Worm (Caenorhabditis elegans): ENCODE results near the gene Y57G11C.22.

Gene Y57G11C.22

ce11 chrIV:14828218-14828617 is 8.8 kb upstream of the Y57G11C.22 start:
- TF ChIP-seq ceh-30 (tag; optimal IDR thresholded peaks at IDR 0.05) (no peak), unc-42 (tag; optimal IDR thresholded peaks at IDR 0.05) (no peak), madf-2 (tag; optimal IDR thresholded peaks at IDR 0.05) (no peak), nfya-1 (tag; optimal IDR thresholded peaks at IDR 0.05) (no peak), hlh-6 (tag; optimal IDR thresholded peaks at IDR 0.05) (no peak), eyg-1 (tag; optimal IDR thresholded peaks at IDR 0.05) (no peak), pqm-1 (tag; optimal IDR thresholded peaks at IDR 0.05) (no peak), ama-1 (optimal IDR thresholded peaks at IDR 0.05) (no peak), che-1 (tag; optimal IDR thresholded peaks at IDR 0.05) (no peak)

- TF ChIP-seq ama-1 (optimal IDR thresholded peaks at IDR 0.05): no peak
- no peak for TF ChIP-seq madf-2 (tag; optimal IDR thresholded peaks at IDR 0.05)
- TF ChIP-seq ref-2 (tag; optimal IDR thresholded peaks at IDR 0.05): no peak
- TF ChIP-seq eyg-1 (tag; optimal IDR thresholded peaks at IDR 0.05): no peak
- TF ChIP-seq ets-4 (tag; optimal IDR thresholded peaks at IDR 0.05): no peak
- TF ChIP-seq nhr-232 (tag; optimal IDR thresholded peaks at IDR 0.05): no peak
- TF ChIP-seq pqm-1 (tag; optimal IDR thresholded peaks at IDR 0.05): no peak
- no peak for TF ChIP-seq tbx-7 (tag; optimal IDR thresholded peaks at IDR 0.05)
- TF ChIP-seq ztf-16 (tag; optimal IDR thresholded peaks at IDR 0.05): no peak
- TF ChIP-seq C08G9.2 (tag; optimal IDR thresholded peaks at IDR 0.05): no peak
- TF ChIP-seq hlh-8 (tag; optimal IDR thresholded peaks at IDR 0.05): no peak
- TF ChIP-seq pag-3 (tag; optimal IDR thresholded peaks at IDR 0.05; ENCODE audit: borderline replicate concordance): no peak
- no peak for TF ChIP-seq fkh-10 (GFP tag; optimal IDR thresholded peaks at IDR 0.05)
- TF ChIP-seq C38D4.7 (GFP tag; optimal IDR thresholded peaks at IDR 0.05): no peak
- no peak for TF ChIP-seq pha-2 (tag; optimal IDR thresholded peaks at IDR 0.05)
- no peak for TF ChIP-seq ceh-2 (tag; optimal IDR thresholded peaks at IDR 0.05)
- TF ChIP-seq sox-2 (GFP tag; IDR thresholded peaks at IDR 0.05): no peak
These were observed 8.0 kb upstream of the Y57G11C.22 start, which contains the start of gene hhat-2 for ce11 chrIV:14829026-14829425. Gene hhat-2 (minus strand): TSS chrIV:14829126.

- TF ChIP-seq ttx-3 (tag; optimal IDR thresholded peaks at IDR 0.05): no peak
- no peak for TF ChIP-seq fkh-10 (GFP tag; optimal IDR thresholded peaks at IDR 0.05)
- no peak for TF ChIP-seq ceh-9 (tag; optimal IDR thresholded peaks at IDR 0.05)
- TF ChIP-seq che-1 (tag; optimal IDR thresholded peaks at IDR 0.05): no peak
- no peak for TF ChIP-seq ceh-18 (tag; optimal IDR thresholded peaks at IDR 0.05)
- no peak for TF ChIP-seq F13H6.1 (tag; optimal IDR thresholded peaks at IDR 0.05)
- peak; percentile 13 for TF ChIP-seq nfya-1 (tag; optimal IDR thresholded peaks at IDR 0.05)
- peak; percentile 21 for TF ChIP-seq ceh-31 (tag; optimal IDR thresholded peaks at IDR 0.05)
- TF ChIP-seq pros-1 (tag; optimal IDR thresholded peaks at IDR 0.05): no peak
- no peak for TF ChIP-seq pha-4 (tag; optimal IDR thresholded peaks at IDR 0.05)
- TF ChIP-seq pax-1 (tag; optimal IDR thresholded peaks at IDR 0.05): peak; percentile 70
- no peak for TF ChIP-seq ztf-16 (tag; optimal IDR thresholded peaks at IDR 0.05)
- TF ChIP-seq pqm-1 (tag; optimal IDR thresholded peaks at IDR 0.05): no peak
- TF ChIP-seq syd-9 (tag; optimal IDR thresholded peaks at IDR 0.05): no peak
- TF ChIP-seq sdc-2 (tag; optimal IDR thresholded peaks at IDR 0.05): no peak
- no peak for TF ChIP-seq pat-9 (tag; optimal IDR thresholded peaks at IDR 0.05)
These were observed 3.5 kb upstream of the Y57G11C.22 start for ce11 chrIV:14833537-14833936.

- TF ChIP-seq lim-6 (tag; optimal IDR thresholded peaks at IDR 0.05) (no peak), pat-9 (tag; optimal IDR thresholded peaks at IDR 0.05) (peak; percentile 79), ztf-16 (tag; optimal IDR thresholded peaks at IDR 0.05) (peak; percentile 66), unc-86 (tag; optimal IDR thresholded peaks at IDR 0.05) (peak; percentile 69), ceh-18 (tag; optimal IDR thresholded peaks at IDR 0.05) (peak; percentile 50), madf-2 (tag; optimal IDR thresholded peaks at IDR 0.05) (peak; percentile 30), pax-1 (tag; optimal IDR thresholded peaks at IDR 0.05) (no peak), ceh-9 (tag; optimal IDR thresholded peaks at IDR 0.05) (no peak), mec-3 (tag; optimal IDR thresholded peaks at IDR 0.05; ENCODE audit: borderline replicate concordance) (no peak), ceh-19 (GFP tag; optimal IDR thresholded peaks at IDR 0.05) (peak; percentile 78), ttx-3 (tag; optimal IDR thresholded peaks at IDR 0.05) (peak; percentile 56), pros-1 (tag; optimal IDR thresholded peaks at IDR 0.05) (no peak), nfya-1 (tag; optimal IDR thresholded peaks at IDR 0.05) (peak; percentile 34), zip-5 (tag; optimal IDR thresholded peaks at IDR 0.05) (peak; percentile 40), ceh-31 (tag; optimal IDR thresholded peaks at IDR 0.05) (peak; percentile 62), dmd-4 (tag; optimal IDR thresholded peaks at IDR 0.05; ENCODE audit: borderline replicate concordance) (no peak), ref-2 (tag; optimal IDR thresholded peaks at IDR 0.05) (peak; percentile 67), T23F11.4 (GFP tag; optimal IDR thresholded peaks at IDR 0.05) (peak; percentile 68), pha-4 (tag; optimal IDR thresholded peaks at IDR 0.05) (no peak), hlh-8 (tag; optimal IDR thresholded peaks at IDR 0.05) (peak; percentile 65), odd-2 (tag; optimal IDR thresholded peaks at IDR 0.05) (no peak), sox-4 (tag; optimal IDR thresholded peaks at IDR 0.05) (peak; percentile 72), pqm-1 (tag; optimal IDR thresholded peaks at IDR 0.05) (peak; percentile 24), C38D4.7 (GFP tag; optimal IDR thresholded peaks at IDR 0.05) (peak; percentile 70), ceh-45 (GFP tag; IDR thresholded peaks at IDR 0.05) (peak; percentile 75), ets-4 (tag; optimal IDR thresholded peaks at IDR 0.05) (no peak), fkh-10 (GFP tag; optimal IDR thresholded peaks at IDR 0.05) (no peak), syd-9 (tag; optimal IDR thresholded peaks at IDR 0.05) (peak; percentile 52), ceh-30 (tag; optimal IDR thresholded peaks at IDR 0.05) (no peak), ceh-34 (tag; optimal IDR thresholded peaks at IDR 0.05) (peak; percentile 48), pag-3 (tag; optimal IDR thresholded peaks at IDR 0.05; ENCODE audit: borderline replicate concordance) (no peak)
These were observed 1.1 kb downstream of the Y57G11C.22 start for ce11 chrIV:14838095-14838494.
